Fruit fly (Drosophila melanogaster) whole organism, embryonic: ENCODE measurements around the gene CG14230.

ENCODE experiments used
- Bgb ChIP-seq: fragments of 200-800 bp; sonication (Bioruptor generic); IDR thresholded peaks from 2 replicates; pipeline ENCODE4 v1.3.6; 2022; ENCODE audit warnings: missing biosample characterization, missing genetic modification characterization; ENCODE audit not compliant: partially characterized antibody
- Bteb2 ChIP-seq: fragments of 200-800 bp; sonication (Bioruptor generic); optimal IDR thresholded peaks from 2 replicates; lab custom pipeline; 2016; ENCODE audit warnings: missing biosample characterization, missing genetic modification characterization
- CG11085 ChIP-seq: fragments of 200-800 bp; sonication (Bioruptor generic); IDR thresholded peaks from 2 replicates; pipeline ENCODE4 v1.3.6; 2022; ENCODE audit warnings: missing biosample characterization, missing genetic modification characterization
- CG11093 ChIP-seq: fragments of 200-800 bp; sonication (Bioruptor generic); IDR thresholded peaks from 3 replicates; pipeline ENCODE4 v1.3.6; 2022; ENCODE audit warnings: missing biosample characterization, missing genetic modification characterization
- CG12299 ChIP-seq: fragments of 200-800 bp; sonication (Bioruptor generic); optimal IDR thresholded peaks from 2 replicates; lab custom pipeline; 2018; ENCODE audit warnings: missing biosample characterization, mild to moderate bottlenecking, missing genetic modification characterization
- CG18764 ChIP-seq: fragments of 200-800 bp; sonication (Bioruptor generic); optimal IDR thresholded peaks from 3 replicates; lab custom pipeline; 2016; ENCODE audit warnings: missing biosample characterization, missing genetic modification characterization
- CG2116 ChIP-seq: fragments of 200-800 bp; sonication (Bioruptor generic); optimal IDR thresholded peaks from 3 replicates; lab custom pipeline; 2018; ENCODE audit warnings: missing biosample characterization, mild to moderate bottlenecking, missing genetic modification characterization
- CG30020 ChIP-seq: fragments of 200-800 bp; optimal IDR thresholded peaks from 2 replicates; lab custom pipeline; 2019; ENCODE audit warnings: missing biosample characterization, mild to moderate bottlenecking, missing genetic modification characterization, moderate library complexity
- CG31365 ChIP-seq: fragments of 200-800 bp; sonication (Bioruptor generic); optimal IDR thresholded peaks from 2 replicates; lab custom pipeline; 2018; ENCODE audit warnings: missing biosample characterization, mild to moderate bottlenecking, missing genetic modification characterization
- CG32772 ChIP-seq: fragments of 200-800 bp; sonication (Bioruptor generic); IDR thresholded peaks from 2 replicates; pipeline ENCODE4 v1.3.6; 2022; ENCODE audit warnings: missing biosample characterization, missing genetic modification characterization
- CG3281 ChIP-seq: fragments of 200-800 bp; sonication (Bioruptor generic); optimal IDR thresholded peaks from 3 replicates; lab custom pipeline; 2017; ENCODE audit warnings: missing biosample characterization, mild to moderate bottlenecking, missing genetic modification characterization
- CG3726 ChIP-seq: fragments of 200-800 bp; sonication (Bioruptor generic); IDR thresholded peaks from 3 replicates; pipeline ENCODE4, ENCODE4 v1.3.6; 2022; ENCODE audit warnings: missing biosample characterization, missing genetic modification characterization
- CG6683 ChIP-seq: fragments of 200-800 bp; sonication (Bioruptor generic); optimal IDR thresholded peaks from 2 replicates; lab custom pipeline; 2017; ENCODE audit warnings: missing biosample characterization, mild to moderate bottlenecking, missing genetic modification characterization, missing genetic modification reagents
- CG6689 ChIP-seq: fragments of 200-800 bp; sonication (Bioruptor generic); IDR thresholded peaks from 2 replicates; pipeline ENCODE4 v1.3.6; 2022; ENCODE audit warnings: missing biosample characterization, missing genetic modification characterization
- CG8290 ChIP-seq, 3 experiments: fragments of 200-800 bp; sonication (Bioruptor generic); optimal IDR thresholded peaks; 2 replicates each; lab custom pipeline; 2016 to 2019; ENCODE audit warnings: missing biosample characterization in 3 of 3, missing genetic modification characterization in 3 of 3, mild to moderate bottlenecking in 2 of 3, moderate library complexity in 1 of 3
- CHES-1-like ChIP-seq: fragments of 200-800 bp; sonication (Bioruptor generic); optimal IDR thresholded peaks from 2 replicates; lab custom pipeline; 2016; ENCODE audit warnings: missing biosample characterization, missing genetic modification characterization
- CkIIα-i1 ChIP-seq: fragments of 200-800 bp; sonication (Bioruptor generic); IDR thresholded peaks from 2 replicates; pipeline ENCODE4 v1.3.6; 2022; ENCODE audit warnings: missing biosample characterization, missing genetic modification characterization
- D ChIP-seq, 2 experiments: fragments of 200-800 bp in 1 of 2; fragments of >200 bp in 1 of 2; sonication (Bioruptor generic) in 1 of 2; optimal IDR thresholded peaks; 2 replicates in 1 of 2; 3 replicates in 1 of 2; lab custom pipeline; 2017; ENCODE audit warnings: mild to moderate bottlenecking in 1 of 2, missing biosample characterization in 1 of 2, missing genetic modification characterization in 1 of 2, missing genetic modification reagents in 1 of 2
- Drgx ChIP-seq: fragments of 200-800 bp; sonication (Bioruptor generic); IDR thresholded peaks from 2 replicates; pipeline ENCODE4 v1.3.6; 2022; ENCODE audit warnings: missing biosample characterization, missing genetic modification characterization
- Hmx ChIP-seq: fragments of 200-800 bp; sonication (Bioruptor generic); optimal IDR thresholded peaks from 2 replicates; lab custom pipeline; 2016; ENCODE audit warnings: missing biosample characterization, missing genetic modification characterization
- Hsf ChIP-seq: fragments of 200-800 bp; sonication (Bioruptor generic); optimal IDR thresholded peaks from 3 replicates; lab custom pipeline; 2016; ENCODE audit warnings: missing biosample characterization, missing genetic modification characterization
- Jarid2 ChIP-seq: fragments of 200-800 bp; sonication (Bioruptor generic); optimal IDR thresholded peaks from 3 replicates; lab custom pipeline; 2017; ENCODE audit warnings: mild to moderate bottlenecking, missing biosample characterization, missing genetic modification reagents, missing genetic modification characterization
- Mad ChIP-seq: fragments of 200-800 bp; sonication (Bioruptor generic); optimal IDR thresholded peaks from 2 replicates; lab custom pipeline; 2016; ENCODE audit warnings: missing biosample characterization, missing genetic modification characterization
- Meics ChIP-seq: fragments of 200-800 bp; sonication (Bioruptor generic); optimal IDR thresholded peaks from 2 replicates; lab custom pipeline; 2017; ENCODE audit warnings: missing biosample characterization, mild to moderate bottlenecking, missing genetic modification characterization
- Nf-YC ChIP-seq: fragments of 200-800 bp; optimal IDR thresholded peaks from 3 replicates; lab custom pipeline; 2019; ENCODE audit warnings: missing biosample characterization, mild to moderate bottlenecking, missing genetic modification characterization, moderate library complexity
- NfI ChIP-seq: fragments of 200-800 bp; sonication (Bioruptor generic); optimal IDR thresholded peaks from 3 replicates; lab custom pipeline; 2018; ENCODE audit warnings: missing biosample characterization, mild to moderate bottlenecking, missing genetic modification characterization, moderate library complexity
- Ptx1 ChIP-seq: fragments of 200-800 bp; sonication (Bioruptor generic); IDR thresholded peaks from 2 replicates; pipeline ENCODE4 v1.3.6; 2022; ENCODE audit warnings: missing biosample characterization, missing genetic modification characterization
- Sin3A ChIP-seq: fragments of >200 bp; optimal IDR thresholded peaks from 2 replicates; lab custom pipeline; 2018
- Spps ChIP-seq: fragments of 200-800 bp; sonication (Bioruptor generic); optimal IDR thresholded peaks from 2 replicates; lab custom pipeline; 2018; ENCODE audit warnings: missing biosample characterization, mild to moderate bottlenecking, missing genetic modification characterization
- ab ChIP-seq: fragments of 200-800 bp; sonication (Bioruptor generic); optimal IDR thresholded peaks from 2 replicates; lab custom pipeline; 2016; ENCODE audit warnings: missing biosample characterization, missing genetic modification characterization
- btn ChIP-seq: fragments of 200-800 bp; sonication (Bioruptor generic); optimal IDR thresholded peaks from 2 replicates; lab custom pipeline; 2016; ENCODE audit warnings: missing biosample characterization, missing genetic modification characterization
- cas ChIP-seq: fragments of 200-800 bp; sonication (Bioruptor generic); IDR thresholded peaks from 2 replicates; pipeline ENCODE4 v1.3.6; 2022; ENCODE audit warnings: missing biosample characterization, missing genetic modification characterization
- chinmo ChIP-seq: fragments of 200-800 bp; sonication (Bioruptor generic); IDR thresholded peaks from 4 replicates; pipeline ENCODE4 v1.3.6; 2022; ENCODE audit warnings: missing biosample characterization, missing genetic modification characterization; ENCODE audit not compliant: partially characterized antibody
- chn ChIP-seq: fragments of 200-800 bp; sonication (Bioruptor generic); optimal IDR thresholded peaks from 2 replicates; lab custom pipeline; 2016; ENCODE audit warnings: missing biosample characterization, missing genetic modification characterization
- ems ChIP-seq: fragments of 200-800 bp; sonication (Bioruptor generic); optimal IDR thresholded peaks from 3 replicates; lab custom pipeline; 2016; ENCODE audit warnings: missing biosample characterization, missing genetic modification characterization
- eyg ChIP-seq: fragments of 200-800 bp; sonication (Bioruptor generic); optimal IDR thresholded peaks from 3 replicates; lab custom pipeline; 2016; ENCODE audit warnings: missing biosample characterization, missing genetic modification characterization
- gro ChIP-seq: fragments of 200-800 bp; sonication (Bioruptor generic); optimal IDR thresholded peaks from 2 replicates; lab custom pipeline; 2016; ENCODE audit warnings: missing biosample characterization, missing genetic modification characterization
- inv ChIP-seq: fragments of 200-800 bp; sonication (Bioruptor generic); IDR thresholded peaks from 2 replicates; pipeline ENCODE4 v1.3.6; 2022; ENCODE audit warnings: missing biosample characterization, missing genetic modification characterization; ENCODE audit not compliant: partially characterized antibody
- mirr ChIP-seq: fragments of 200-800 bp; sonication (Bioruptor generic); optimal IDR thresholded peaks from 3 replicates; lab custom pipeline; 2018; ENCODE audit warnings: missing biosample characterization, mild to moderate bottlenecking, missing genetic modification characterization
- otp ChIP-seq: fragments of 200-800 bp; sonication (Bioruptor generic); IDR thresholded peaks from 3 replicates; pipeline ENCODE4, ENCODE4 v1.3.6; 2022; ENCODE audit warnings: missing biosample characterization, missing genetic modification characterization
- prd ChIP-seq, 3 experiments: fragments of >200 bp in 2 of 3; fragments of 200-800 bp in 1 of 3; sonication (Bioruptor generic) in 1 of 3; optimal IDR thresholded peaks in 2 of 3; IDR thresholded peaks in 1 of 3; 2 replicates in 2 of 3; 3 replicates in 1 of 3; pipeline versions ENCODE4 v1.3.6 to Lab custom; 2017 to 2022; ENCODE audit warnings: missing biosample characterization in 1 of 3, missing genetic modification characterization in 1 of 3
- repo ChIP-seq: fragments of 200-800 bp; sonication (Bioruptor generic); optimal IDR thresholded peaks from 2 replicates; lab custom pipeline; 2016; ENCODE audit warnings: missing biosample characterization, missing genetic modification characterization
- rib ChIP-seq: fragments of 200-800 bp; sonication (Bioruptor generic); IDR thresholded peaks from 2 replicates; pipeline ENCODE4 v1.3.6; 2022; ENCODE audit warnings: missing biosample characterization, missing genetic modification characterization
- sug ChIP-seq: fragments of 200-800 bp; optimal IDR thresholded peaks from 2 replicates; lab custom pipeline; 2019; ENCODE audit warnings: missing biosample characterization, mild to moderate bottlenecking, missing genetic modification characterization, moderate library complexity
- tgo ChIP-seq: fragments of 200-800 bp; sonication (Bioruptor generic); IDR thresholded peaks from 3 replicates; pipeline ENCODE4 v1.3.6; 2022; ENCODE audit warnings: missing biosample characterization, missing genetic modification characterization
- unpg ChIP-seq: fragments of 200-800 bp; sonication (Bioruptor generic); optimal IDR thresholded peaks from 3 replicates; lab custom pipeline; 2018; ENCODE audit warnings: missing biosample characterization, mild to moderate bottlenecking, missing genetic modification characterization, moderate library complexity
- usp ChIP-seq: fragments of >200 bp; optimal IDR thresholded peaks from 2 replicates; lab custom pipeline; 2017; ENCODE audit warnings: missing biosample characterization, missing genetic modification characterization
- wek ChIP-seq: fragments of 200-800 bp; sonication (Bioruptor generic); optimal IDR thresholded peaks from 3 replicates; lab custom pipeline; 2018; ENCODE audit warnings: missing biosample characterization, mild to moderate bottlenecking, missing genetic modification characterization, moderate library complexity
- zen ChIP-seq: fragments of 200-800 bp; sonication (Bioruptor generic); optimal IDR thresholded peaks from 3 replicates; lab custom pipeline; 2018; ENCODE audit warnings: missing biosample characterization, mild to moderate bottlenecking, missing genetic modification characterization, moderate library complexity
- zfh1 ChIP-seq: fragments of 200-800 bp; sonication (Bioruptor generic); IDR thresholded peaks from 3 replicates; pipeline ENCODE4 v1.3.6; 2022; ENCODE audit warnings: missing biosample characterization, missing genetic modification characterization

The CG14230 gene

dm6 chrX:19665684-19666141 lies 38.3 kb upstream of the CG14230 start (continued):
- TF ChIP-seq Bteb2 (GFP tag; lab: Kevin White, UChicago), result no peak
- TF ChIP-seq tgo (GFP tag; lab: Robert Waterston, UW), result peak; percentile 64
- TF ChIP-seq otp (GFP tag; lab: Robert Waterston, UW), result 0 out of 3 replicates have a peak, but pooled peaks have one; percentile 22
- no peak for TF ChIP-seq CHES-1-like (GFP tag; lab: Kevin White, UChicago)
- TF ChIP-seq inv (GFP tag; lab: Robert Waterston, UW), result peak; percentile 67
- TF ChIP-seq CG3281 (GFP tag; lab: Kevin White, UChicago), result no peak
- no peak for TF ChIP-seq CG12299
- peak; percentile 46; the same call in 1 of the 2 replicates for TF ChIP-seq Drgx (GFP tag; lab: Robert Waterston, UW)
- TF ChIP-seq wek (GFP tag; lab: Kevin White, UChicago), result no peak
- TF ChIP-seq CG32772 (GFP tag; lab: Robert Waterston, UW), result peak; percentile 53; the same call in 1 of the 2 replicates
- TF ChIP-seq Bgb (GFP tag; lab: Robert Waterston, UW), result peak; percentile 80
- TF ChIP-seq cas (GFP tag; lab: Robert Waterston, UW), result no peak
- TF ChIP-seq ab (GFP tag; lab: Kevin White, UChicago), result no peak
- TF ChIP-seq repo (GFP tag; lab: Kevin White, UChicago), result no peak
- peak; percentile 67 for TF ChIP-seq Ptx1 (GFP tag; lab: Robert Waterston, UW)
- TF ChIP-seq NfI, result peak; percentile 36
- peak; percentile 24 for TF ChIP-seq ems (GFP tag; lab: Kevin White, UChicago)
- TF ChIP-seq CG6683 (GFP tag; lab: Kevin White, UChicago), result no peak
- TF ChIP-seq CG30020 (tag; lab: Kevin White, UChicago), result no peak
- no peak for TF ChIP-seq Nf-YC
- TF ChIP-seq prd (optimal IDR thresholded peaks at IDR 0.05; lab: Kevin White, UChicago), result no peak
- TF ChIP-seq prd (GFP tag; IDR thresholded peaks at IDR 0.05; lab: Robert Waterston, UW), result peak; percentile 78
- TF ChIP-seq CG31365, result no peak
- TF ChIP-seq CG2116 (GFP tag; lab: Kevin White, UChicago), result no peak
- no peak for TF ChIP-seq Jarid2 (GFP tag; lab: Kevin White, UChicago)
- 0 out of 2 replicates have a peak, but pooled peaks have one; percentile 13 for TF ChIP-seq CG11085
- no peak for TF ChIP-seq unpg
- TF ChIP-seq Hsf (GFP tag; lab: Kevin White, UChicago), result peak; percentile 22
- TF ChIP-seq CkIIα-i1, result no peak
- no peak for TF ChIP-seq btn (GFP tag; lab: Kevin White, UChicago)
- TF ChIP-seq CG3726, result 0 out of 3 replicates have a peak, but pooled peaks have one; percentile 39
- peak; percentile 55; the same call in 2 of the 3 replicates for TF ChIP-seq zfh1
- no peak for TF ChIP-seq Mad
- no peak for TF ChIP-seq CG18764 (GFP tag; lab: Kevin White, UChicago)
- TF ChIP-seq CG6689 (GFP tag; lab: Robert Waterston, UW), result peak; percentile 53
- peak; percentile 86 for TF ChIP-seq sug (tag; lab: Kevin White, UChicago)
- no peak for TF ChIP-seq mirr
- 0 out of 2 replicates have a peak, but pooled peaks have one; percentile 13 for TF ChIP-seq rib (GFP tag; lab: Robert Waterston, UW)
- TF ChIP-seq D (optimal IDR thresholded peaks at IDR 0.05; lab: Kevin White, UChicago), result no peak
- TF ChIP-seq D (GFP tag; optimal IDR thresholded peaks at IDR 0.05; lab: Kevin White, UChicago), result no peak
- no peak for TF ChIP-seq Sin3A (lab: Kevin White, UChicago)
- TF ChIP-seq gro (GFP tag; lab: Kevin White, UChicago), result no peak
- no peak for TF ChIP-seq usp (GFP tag; lab: Kevin White, UChicago)
- TF ChIP-seq eyg, result no peak
- TF ChIP-seq chn (GFP tag; lab: Kevin White, UChicago), result no peak
- no peak for TF ChIP-seq Spps (tag; lab: Kevin White, UChicago)
- TF ChIP-seq CG11093, result peak; percentile 64; the same call in 1 of the 3 replicates
- TF ChIP-seq CG8290 (GFP tag; optimal IDR thresholded peaks at IDR 0.05; lab: Kevin White, UChicago), result peak; percentile 25
- TF ChIP-seq CG8290 (tag; optimal IDR thresholded peaks at IDR 0.05; lab: Kevin White, UChicago), result peak in 1 of 2 experiments; percentile 44
- TF ChIP-seq Meics (GFP tag; lab: Kevin White, UChicago), result peak; percentile 24
- no peak for TF ChIP-seq zen (tag; lab: Kevin White, UChicago)
- TF ChIP-seq Hmx, result no peak
- TF ChIP-seq chinmo, result peak; percentile 88
